Worm (Caenorhabditis elegans) whole organism, L4 larva: ENCODE measurements around the gene EGAP2.1.
A peak's percentile ranks its signal among the peaks of the same experiment; 100 is the strongest.

Experiments used
- D1046.2 ChIP-seq: fragments of 200-800 bp; sonication (Bioruptor generic); IDR thresholded peaks from 2 replicates; pipeline ENCODE4 v1.3.6; 2022; ENCODE audit warnings: missing genetic modification characterization, missing compliant biosample characterization
- F26F4.8 ChIP-seq: fragments of 200-800 bp; sonication (Bioruptor generic); conservative IDR thresholded peaks from 2 replicates; pipeline ENCODE4 v1.3.6; 2022; ENCODE audit warnings: missing genetic modification characterization, missing compliant biosample characterization
- F37D6.2 ChIP-seq: sonication (generic microtip); optimal IDR thresholded peaks from 2 replicates; lab custom pipeline; 2016; ENCODE audit warnings: mild to moderate bottlenecking, missing genetic modification characterization, missing compliant biosample characterization
- T20F7.1 ChIP-seq: fragments of 200-800 bp; sonication (Bioruptor generic); optimal IDR thresholded peaks from 2 replicates; lab custom pipeline; 2018; ENCODE audit warnings: mild to moderate bottlenecking, missing genetic modification characterization, missing compliant biosample characterization
- T26A8.4 ChIP-seq: fragments of 200-800 bp; sonication (Bioruptor generic); IDR thresholded peaks from 2 replicates; pipeline ENCODE4 v1.3.6; 2022; ENCODE audit warnings: missing genetic modification characterization, missing compliant biosample characterization
- Y105C5A.15 ChIP-seq: fragments of 200-800 bp; sonication (Bioruptor generic); IDR thresholded peaks from 2 replicates; pipeline ENCODE4 v1.3.6; 2022; ENCODE audit warnings: missing genetic modification characterization, missing compliant biosample characterization
- Y5F2A.4 ChIP-seq: fragments of 200-800 bp; sonication (Bioruptor generic); optimal IDR thresholded peaks from 2 replicates; lab custom pipeline; 2018; ENCODE audit warnings: mild to moderate bottlenecking, missing genetic modification characterization, missing compliant biosample characterization
- ZK546.5 ChIP-seq, 2 experiments: sonication (generic microtip); optimal IDR thresholded peaks; 2 replicates each; lab custom pipeline; 2017; ENCODE audit warnings: missing biosample characterization in 2 of 2, missing genetic modification characterization in 2 of 2
- aha-1 ChIP-seq: fragments of 150-350 bp; peaks from one replicate; lab custom pipeline; 2014; ENCODE audit warnings: missing biosample characterization, missing genetic modification characterization
- aly-2 ChIP-seq: sonication (generic microtip); optimal IDR thresholded peaks from 2 replicates; lab custom pipeline; 2018; ENCODE audit warnings: missing biosample characterization, missing genetic modification characterization
- ceh-28 ChIP-seq: fragments of 150-350 bp; optimal IDR thresholded peaks from 2 replicates; lab custom pipeline; 2014; ENCODE audit warnings: missing biosample characterization, missing genetic modification reagents, missing genetic modification characterization
- ceh-44 ChIP-seq: fragments of 200-800 bp; sonication (Bioruptor generic); IDR thresholded peaks from 2 replicates; pipeline ENCODE4 v1.3.6; 2022; ENCODE audit warnings: missing genetic modification reagents, missing genetic modification characterization, missing compliant biosample characterization
- daf-12 ChIP-seq: fragments of 150-350 bp; optimal IDR thresholded peaks from 2 replicates; lab custom pipeline; 2014; ENCODE audit warnings: missing biosample characterization, missing genetic modification reagents, missing genetic modification characterization
- daf-16 ChIP-seq, 3 experiments: sonication (generic microtip); optimal IDR thresholded peaks; 2 replicates each; lab custom pipeline; 2016 to 2017; ENCODE audit warnings: missing genetic modification characterization in 3 of 3, missing genetic modification reagents in 3 of 3, mild to moderate bottlenecking in 2 of 3, missing compliant biosample characterization in 2 of 3, missing biosample characterization in 1 of 3, moderate library complexity in 1 of 3
- daf-8 ChIP-seq: fragments of 200-800 bp; sonication (Bioruptor generic); IDR thresholded peaks from 2 replicates; pipeline ENCODE4 v1.3.6; 2022; ENCODE audit warnings: missing genetic modification characterization, missing compliant biosample characterization
- dmd-6 ChIP-seq: fragments of 200-800 bp; sonication (Bioruptor generic); IDR thresholded peaks from 2 replicates; pipeline ENCODE4 v1.3.6; 2022; ENCODE audit warnings: missing genetic modification reagents, missing genetic modification characterization, missing compliant biosample characterization
- dmd-8 ChIP-seq: fragments of 200-800 bp; sonication (Bioruptor generic); IDR thresholded peaks from 2 replicates; pipeline ENCODE4 v1.3.6; 2022; ENCODE audit warnings: missing genetic modification characterization, missing compliant biosample characterization
- duxl-1 ChIP-seq: sonication (generic microtip); optimal IDR thresholded peaks from 2 replicates; lab custom pipeline; 2016; ENCODE audit warnings: mild to moderate bottlenecking, missing genetic modification characterization, moderate library complexity, missing compliant biosample characterization; ENCODE audit not compliant: poor library complexity
- dve-1 ChIP-seq: sonication (generic microtip); optimal IDR thresholded peaks from 2 replicates; lab custom pipeline; 2017; ENCODE audit warnings: antibody characterized with exemption, mild to moderate bottlenecking, missing genetic modification characterization, missing compliant biosample characterization; ENCODE audit not compliant: insufficient read depth
- egl-27 ChIP-seq: sonication (generic microtip); optimal IDR thresholded peaks from 3 replicates; lab custom pipeline; 2017; ENCODE audit warnings: missing biosample characterization, missing genetic modification reagents, missing genetic modification characterization
- fos-1 ChIP-seq: fragments of 150-350 bp; optimal IDR thresholded peaks from 2 replicates; lab custom pipeline; 2014; ENCODE audit warnings: missing biosample characterization, missing genetic modification characterization
- hlh-11 ChIP-seq: fragments of 200-800 bp; sonication (Bioruptor generic); optimal IDR thresholded peaks from 2 replicates; lab custom pipeline; 2018; ENCODE audit warnings: mild to moderate bottlenecking, missing genetic modification characterization, missing compliant biosample characterization
- jun-1 ChIP-seq: fragments of 150-350 bp; optimal IDR thresholded peaks from 2 replicates; lab custom pipeline; 2014; ENCODE audit warnings: missing biosample characterization, missing genetic modification reagents, missing genetic modification characterization
- lin-38 ChIP-seq: fragments of 200-800 bp; sonication (Bioruptor generic); IDR thresholded peaks from 2 replicates; pipeline ENCODE4 v1.3.6; 2022; ENCODE audit warnings: missing genetic modification reagents, missing genetic modification characterization, missing compliant biosample characterization
- madf-9 ChIP-seq: fragments of 200-800 bp; sonication (Bioruptor generic); conservative IDR thresholded peaks from 2 replicates; pipeline ENCODE4 v1.3.6; 2022; ENCODE audit warnings: missing genetic modification reagents, missing genetic modification characterization, missing compliant biosample characterization
- mdl-1 ChIP-seq, 2 experiments: fragments of 150-350 bp in 1 of 2; sonication (generic microtip) in 1 of 2; optimal IDR thresholded peaks; 2 replicates each; lab custom pipeline; 2014 to 2017; ENCODE audit warnings: missing biosample characterization in 2 of 2, missing genetic modification characterization in 2 of 2
- mdt-29 ChIP-seq: fragments of 200-800 bp; sonication (Bioruptor generic); IDR thresholded peaks from 2 replicates; pipeline ENCODE4 v1.3.6; 2022; ENCODE audit warnings: missing genetic modification reagents, missing genetic modification characterization, missing compliant biosample characterization
- mep-1 ChIP-seq: fragments of 150-350 bp; sonication (generic microtip); optimal IDR thresholded peaks from 3 replicates; lab custom pipeline; 2014; ENCODE audit warnings: missing biosample characterization, missing genetic modification characterization
- nhr-102 ChIP-seq: sonication (generic microtip); optimal IDR thresholded peaks from 2 replicates; lab custom pipeline; 2016; ENCODE audit warnings: mild to moderate bottlenecking, missing genetic modification characterization, moderate library complexity, missing compliant biosample characterization
- nhr-25 ChIP-seq: sonication (generic microtip); optimal IDR thresholded peaks from 2 replicates; lab custom pipeline; 2017; ENCODE audit warnings: missing genetic modification characterization, mild to moderate bottlenecking, missing compliant biosample characterization, antibody characterized with exemption, moderate library complexity, borderline replicate concordance; ENCODE audit not compliant: insufficient read depth
- nhr-28 ChIP-seq: fragments of 150-350 bp; optimal IDR thresholded peaks from 2 replicates; lab custom pipeline; 2014; ENCODE audit warnings: missing biosample characterization, missing genetic modification characterization
- nhr-48 ChIP-seq: sonication (generic microtip); optimal IDR thresholded peaks from 2 replicates; lab custom pipeline; 2016; ENCODE audit warnings: mild to moderate bottlenecking, missing genetic modification characterization, missing compliant biosample characterization
- nhr-76 ChIP-seq: fragments of 150-350 bp; optimal IDR thresholded peaks from 2 replicates; lab custom pipeline; 2014; ENCODE audit warnings: missing biosample characterization, missing genetic modification characterization
- nhr-77 ChIP-seq: fragments of 150-350 bp; optimal IDR thresholded peaks from 2 replicates; lab custom pipeline; 2014; ENCODE audit warnings: missing biosample characterization, missing genetic modification characterization
- pha-4 ChIP-seq, 2 experiments: fragments of 150-350 bp in 1 of 2; fragments of 200-800 bp in 1 of 2; sonication (Bioruptor generic) in 1 of 2; IDR thresholded peaks in 1 of 2; optimal IDR thresholded peaks in 1 of 2; 2 replicates each; pipeline versions ENCODE4 v1.3.6 to Lab custom; 2014 to 2022; ENCODE audit warnings: missing genetic modification characterization in 2 of 2, missing genetic modification reagents in 2 of 2, missing biosample characterization in 1 of 2, missing compliant biosample characterization in 1 of 2
- php-3 ChIP-seq: fragments of 200-800 bp; sonication (Bioruptor generic); IDR thresholded peaks from 2 replicates; pipeline ENCODE4 v1.3.6; 2022; ENCODE audit warnings: missing genetic modification reagents, missing genetic modification characterization, missing compliant biosample characterization
- pqm-1 ChIP-seq: sonication (generic microtip); optimal IDR thresholded peaks from 2 replicates; lab custom pipeline; 2017; ENCODE audit warnings: missing biosample characterization, missing genetic modification characterization
- sdz-12 ChIP-seq: fragments of 200-800 bp; sonication (Bioruptor generic); optimal IDR thresholded peaks from 2 replicates; lab custom pipeline; 2018; ENCODE audit warnings: mild to moderate bottlenecking, missing genetic modification characterization, missing compliant biosample characterization
- skn-1 ChIP-seq: fragments of 150-350 bp; optimal IDR thresholded peaks from 2 replicates; lab custom pipeline; 2014; ENCODE audit warnings: missing biosample characterization, missing genetic modification characterization
- snpc-1.2 ChIP-seq: fragments of 200-800 bp; sonication (Bioruptor generic); IDR thresholded peaks from 2 replicates; pipeline ENCODE4 v1.3.6; 2022; ENCODE audit warnings: missing genetic modification reagents, missing genetic modification characterization, missing compliant biosample characterization
- tag-97 ChIP-seq: fragments of 200-800 bp; sonication (Bioruptor generic); IDR thresholded peaks from 2 replicates; pipeline ENCODE4 v1.3.6; 2022; ENCODE audit warnings: missing genetic modification characterization, missing compliant biosample characterization
- unc-130 ChIP-seq: sonication (generic microtip); optimal IDR thresholded peaks from 2 replicates; lab custom pipeline; 2016; ENCODE audit warnings: missing genetic modification reagents, missing genetic modification characterization, missing compliant biosample characterization
- zfp-3 ChIP-seq: fragments of 200-800 bp; sonication (Bioruptor generic); conservative IDR thresholded peaks from 2 replicates; pipeline ENCODE4 v1.3.6; 2022; ENCODE audit warnings: missing genetic modification reagents, missing genetic modification characterization, missing compliant biosample characterization
- zip-11 ChIP-seq: fragments of 200-800 bp; sonication (Bioruptor generic); IDR thresholded peaks from 2 replicates; pipeline ENCODE4 v1.3.6; 2022; ENCODE audit warnings: missing genetic modification characterization, missing compliant biosample characterization
- ztf-7 ChIP-seq: fragments of 150-350 bp; optimal IDR thresholded peaks from 2 replicates; lab custom pipeline; 2014; ENCODE audit warnings: missing biosample characterization, missing genetic modification characterization

The EGAP2.1 gene

ce11 chrII:5187934-5188333, 43.3 kb upstream of the EGAP2.1 start:
- TF ChIP-seq aha-1 (tag; lab: Kevin White, UChicago) = peak; percentile 37
- no peak for TF ChIP-seq jun-1 (tag; lab: Kevin White, UChicago)
- peak; percentile 81 for TF ChIP-seq lin-38
- no peak for TF ChIP-seq duxl-1

- TF ChIP-seq sdz-12 (no peak), dmd-8 (GFP tag; lab: Robert Waterston, UW) (no peak), unc-130 (no peak), Y5F2A.4 (GFP tag; lab: Kevin White, UChicago) (no peak), pqm-1 (peak; percentile 98), pha-4 (GFP tag; IDR thresholded peaks at IDR 0.05; lab: Robert Waterston, UW) (no peak), pha-4 (tag; optimal IDR thresholded peaks at IDR 0.05; lab: Kevin White, UChicago) (no peak), skn-1 (tag; lab: Kevin White, UChicago) (no peak), mdt-29 (GFP tag; lab: Robert Waterston, UW) (no peak), tag-97 (GFP tag; lab: Robert Waterston, UW) (no peak), zfp-3 (no peak), daf-12 (tag; lab: Kevin White, UChicago) (no peak), mep-1 (no peak), dve-1 (tag; lab: Kevin White, UChicago) (peak; percentile 74), nhr-76 (tag; lab: Kevin White, UChicago) (no peak), nhr-48 (tag; lab: Kevin White, UChicago) (no peak), hlh-11 (peak; percentile 67), nhr-77 (tag; lab: Kevin White, UChicago) (peak; percentile 60), T26A8.4 (GFP tag; lab: Robert Waterston, UW) (no peak), jun-1 (tag; lab: Kevin White, UChicago) (peak; percentile 18), nhr-102 (tag; lab: Kevin White, UChicago) (no peak), daf-16 (GFP tag; optimal IDR thresholded peaks at IDR 0.05; lab: Kevin White, UChicago) (no peak), daf-16 (tag; optimal IDR thresholded peaks at IDR 0.05; lab: Kevin White, UChicago) (peak; percentile 69), D1046.2 (GFP tag; lab: Robert Waterston, UW) (no peak), egl-27 (no peak), ceh-28 (tag; lab: Kevin White, UChicago) (no peak), dmd-6 (GFP tag; lab: Robert Waterston, UW) (peak; percentile 65), ceh-44 (GFP tag; lab: Robert Waterston, UW) (no peak), nhr-25 (tag; lab: Kevin White, UChicago) (no peak), nhr-28 (tag; lab: Kevin White, UChicago) (peak; percentile 81), mdl-1 (tag; optimal IDR thresholded peaks at IDR 0.05; lab: Kevin White, UChicago) (no peak), madf-9 (GFP tag; lab: Robert Waterston, UW) (no peak), Y105C5A.15 (GFP tag; lab: Robert Waterston, UW) (no peak), php-3 (peak; percentile 47; the same call in 1 of the 2 replicates), aly-2 (no peak), F37D6.2 (tag; lab: Kevin White, UChicago) (no peak), ztf-7 (tag; lab: Kevin White, UChicago) (no peak), T20F7.1 (GFP tag; lab: Kevin White, UChicago) (no peak), F26F4.8 (GFP tag; lab: Robert Waterston, UW) (no peak), daf-8 (GFP tag; lab: Robert Waterston, UW) (no peak), ZK546.5 (tag; optimal IDR thresholded peaks at IDR 0.05; lab: Kevin White, UChicago) (no peak), aha-1 (tag; lab: Kevin White, UChicago) (peak; percentile 40), zip-11 (no peak), snpc-1.2 (GFP tag; lab: Robert Waterston, UW) (no peak), fos-1 (tag; lab: Kevin White, UChicago) (no peak)
- TF ChIP-seq, all 104 proteins: peak for 10
These were observed 39.4 kb upstream of the EGAP2.1 start for ce11 chrII:5191766-5192165.
